Worm (Caenorhabditis elegans): ENCODE measurements around the gene str-1.

Gene str-1

DNA sequence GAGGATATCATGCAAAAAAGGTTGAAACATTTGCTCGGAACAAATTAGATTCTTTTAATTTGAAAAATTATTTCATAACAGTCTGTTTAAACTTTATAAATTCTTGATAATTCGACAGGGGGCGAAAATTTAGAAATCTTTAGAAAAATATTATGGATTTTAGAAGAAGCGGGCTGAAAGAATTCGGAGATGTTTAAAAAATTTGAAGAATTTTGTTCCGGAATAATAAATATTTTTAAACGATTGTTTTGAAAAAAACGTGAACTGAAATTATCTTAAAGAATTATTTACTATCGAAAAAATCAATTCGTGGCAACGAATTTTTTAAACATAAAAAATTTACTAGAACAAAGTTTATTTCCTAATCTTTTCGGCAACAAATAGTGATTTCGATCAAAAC, 30.1 kb downstream of the str-1 start, which contains the start of gene R13A1.3:
R13A1.3 (plus strand) TSS at position 301 of the 400 bp plus-strand sequence.
- TF ChIP-seq pes-1 (GFP tag; IDR thresholded peaks at IDR 0.05) (no peak), hmg-4 (GFP tag; optimal IDR thresholded peaks at IDR 0.05) (no peak), ceh-36 (tag; optimal IDR thresholded peaks at IDR 0.05) (no peak), hnd-1 (tag; optimal IDR thresholded peaks at IDR 0.05) (no peak), flt-1 (GFP tag; IDR thresholded peaks at IDR 0.05) (no peak), ets-7 (tag; optimal IDR thresholded peaks at IDR 0.05) (no peak), tbx-37 (GFP tag; conservative IDR thresholded peaks at IDR 0.05) (no peak), F13C5.2 (tag; optimal IDR thresholded peaks at IDR 0.05) (no peak), sea-1 (GFP tag; conservative IDR thresholded peaks at IDR 0.05) (no peak), tbx-11 (GFP tag; IDR thresholded peaks at IDR 0.05) (no peak), hmbx-1 (tag; optimal IDR thresholded peaks at IDR 0.05) (no peak), ama-1 (optimal IDR thresholded peaks at IDR 0.05) (no peak), aly-1 (tag; optimal IDR thresholded peaks at IDR 0.05) (no peak), scrt-1 (GFP tag; IDR thresholded peaks at IDR 0.05) (no peak), ceh-13 (GFP tag; optimal IDR thresholded peaks at IDR 0.05) (no peak), tra-4 (tag; optimal IDR thresholded peaks at IDR 0.05) (no peak)

DNA sequence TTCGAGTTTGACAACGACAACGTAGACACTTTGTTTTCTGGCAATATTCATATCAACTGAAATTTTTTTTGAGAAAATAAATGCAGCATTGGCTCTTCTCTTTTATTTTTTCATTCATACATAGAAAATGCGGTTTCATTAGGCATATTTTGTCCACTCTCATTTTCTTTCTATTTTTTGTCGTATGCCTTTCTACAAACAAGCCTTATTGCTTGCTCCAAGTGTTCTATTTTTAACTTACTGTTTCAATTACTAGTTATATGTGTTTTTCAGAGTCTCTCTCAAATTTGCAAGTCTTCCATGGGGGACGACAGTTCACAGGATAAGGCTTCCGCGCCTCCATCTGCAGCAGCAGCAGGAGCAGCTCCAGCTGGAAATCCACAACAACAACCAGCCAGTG, 32.4 kb downstream of the str-1 start, which contains the start of gene kcc-1:
kcc-1 (plus strand) TSS at position 301 of the 400 bp plus-strand sequence.
- TF ChIP-seq ets-7 (tag; optimal IDR thresholded peaks at IDR 0.05) (no peak), ama-1 (optimal IDR thresholded peaks at IDR 0.05) (no peak)

ce11 chrIV:7208961-7209360, 35.4 kb downstream of the str-1 start:
- TF ChIP-seq ama-1 (optimal IDR thresholded peaks at IDR 0.05), result no peak
- no peak for TF ChIP-seq F13C5.2 (tag; optimal IDR thresholded peaks at IDR 0.05)
- TF ChIP-seq flt-1 (GFP tag; IDR thresholded peaks at IDR 0.05), result no peak
- no peak for TF ChIP-seq tbx-11 (GFP tag; IDR thresholded peaks at IDR 0.05)
- no peak for TF ChIP-seq ceh-13 (GFP tag; optimal IDR thresholded peaks at IDR 0.05)
- TF ChIP-seq pes-1 (GFP tag; IDR thresholded peaks at IDR 0.05), result no peak
- no peak for TF ChIP-seq hmbx-1 (tag; optimal IDR thresholded peaks at IDR 0.05)
- TF ChIP-seq hnd-1 (tag; optimal IDR thresholded peaks at IDR 0.05), result no peak
- TF ChIP-seq aly-1 (tag; optimal IDR thresholded peaks at IDR 0.05), result no peak
- TF ChIP-seq hmg-4 (GFP tag; optimal IDR thresholded peaks at IDR 0.05), result no peak
- TF ChIP-seq sea-1 (GFP tag; conservative IDR thresholded peaks at IDR 0.05), result no peak
- no peak for TF ChIP-seq B0310.2 (tag; optimal IDR thresholded peaks at IDR 0.05)
- no peak for TF ChIP-seq scrt-1 (GFP tag; IDR thresholded peaks at IDR 0.05)
- TF ChIP-seq tbx-37 (GFP tag; conservative IDR thresholded peaks at IDR 0.05), result no peak

ce11 chrIV:7211313-7211712, 37.7 kb downstream of the str-1 start:
- no peak for TF ChIP-seq ama-1 (optimal IDR thresholded peaks at IDR 0.05)
- TF ChIP-seq tbx-37 (GFP tag; conservative IDR thresholded peaks at IDR 0.05), result no peak
- no peak for TF ChIP-seq aly-1 (tag; optimal IDR thresholded peaks at IDR 0.05)
- TF ChIP-seq hmbx-1 (tag; optimal IDR thresholded peaks at IDR 0.05), result no peak
- TF ChIP-seq tra-4 (tag; optimal IDR thresholded peaks at IDR 0.05), result no peak
- TF ChIP-seq tbx-11 (GFP tag; IDR thresholded peaks at IDR 0.05), result no peak
- TF ChIP-seq F13C5.2 (tag; optimal IDR thresholded peaks at IDR 0.05), result no peak
- no peak for TF ChIP-seq sea-1 (GFP tag; conservative IDR thresholded peaks at IDR 0.05)
- TF ChIP-seq hnd-1 (tag; optimal IDR thresholded peaks at IDR 0.05), result no peak
- TF ChIP-seq pes-1 (GFP tag; IDR thresholded peaks at IDR 0.05), result no peak
- TF ChIP-seq ets-7 (tag; optimal IDR thresholded peaks at IDR 0.05), result no peak
- no peak for TF ChIP-seq ceh-36 (tag; optimal IDR thresholded peaks at IDR 0.05)
- TF ChIP-seq hmg-4 (GFP tag; optimal IDR thresholded peaks at IDR 0.05), result no peak
- TF ChIP-seq ceh-13 (GFP tag; optimal IDR thresholded peaks at IDR 0.05), result no peak
- TF ChIP-seq flt-1 (GFP tag; IDR thresholded peaks at IDR 0.05), result no peak
- TF ChIP-seq scrt-1 (GFP tag; IDR thresholded peaks at IDR 0.05), result no peak
- TF ChIP-seq B0310.2 (tag; optimal IDR thresholded peaks at IDR 0.05), result no peak

ce11 chrIV:7212769-7213168, 39.2 kb downstream of the str-1 start:
- no peak for TF ChIP-seq hmg-4 (GFP tag; optimal IDR thresholded peaks at IDR 0.05)

ce11 chrIV:7216210-7216609, 42.6 kb downstream of the str-1 start:
- TF ChIP-seq B0310.2 (tag; optimal IDR thresholded peaks at IDR 0.05) (no peak), scrt-1 (GFP tag; IDR thresholded peaks at IDR 0.05) (no peak), hmbx-1 (tag; optimal IDR thresholded peaks at IDR 0.05) (no peak), ama-1 (optimal IDR thresholded peaks at IDR 0.05) (no peak), aly-1 (tag; optimal IDR thresholded peaks at IDR 0.05) (no peak), tra-4 (tag; optimal IDR thresholded peaks at IDR 0.05) (no peak), tbx-37 (GFP tag; conservative IDR thresholded peaks at IDR 0.05) (no peak), flt-1 (GFP tag; IDR thresholded peaks at IDR 0.05) (no peak), hnd-1 (tag; optimal IDR thresholded peaks at IDR 0.05) (no peak), ets-7 (tag; optimal IDR thresholded peaks at IDR 0.05) (no peak), pes-1 (GFP tag; IDR thresholded peaks at IDR 0.05) (no peak), sea-1 (GFP tag; conservative IDR thresholded peaks at IDR 0.05) (no peak), tbx-11 (GFP tag; IDR thresholded peaks at IDR 0.05) (no peak)

ce11 chrIV:7219398-7220087, 46.0 kb downstream of the str-1 start, which contains the start of the genes glb-23 and R13A1.1:
Gene glb-23, minus strand, starts transcription at chrIV:7219498.
Gene R13A1.1, plus strand, starts transcription at chrIV:7220037.
- TF ChIP-seq aly-1 (tag; optimal IDR thresholded peaks at IDR 0.05) (no peak), ceh-36 (tag; optimal IDR thresholded peaks at IDR 0.05) (no peak), sea-1 (GFP tag; conservative IDR thresholded peaks at IDR 0.05) (no peak), flt-1 (GFP tag; IDR thresholded peaks at IDR 0.05) (no peak), hmg-4 (GFP tag; optimal IDR thresholded peaks at IDR 0.05) (no peak), tra-4 (tag; optimal IDR thresholded peaks at IDR 0.05) (no peak), F13C5.2 (tag; optimal IDR thresholded peaks at IDR 0.05) (no peak), ceh-13 (GFP tag; optimal IDR thresholded peaks at IDR 0.05) (no peak), hnd-1 (tag; optimal IDR thresholded peaks at IDR 0.05) (no peak), B0310.2 (tag; optimal IDR thresholded peaks at IDR 0.05) (no peak), scrt-1 (GFP tag; IDR thresholded peaks at IDR 0.05) (no peak), ets-7 (tag; optimal IDR thresholded peaks at IDR 0.05) (no peak), tbx-37 (GFP tag; conservative IDR thresholded peaks at IDR 0.05) (no peak), pes-1 (GFP tag; IDR thresholded peaks at IDR 0.05) (no peak)

All from whole organism, early embryonic.